Worm (Caenorhabditis elegans): Measurements from ENCODE around the gene C36C5.4.
A peak's percentile ranks its signal among the peaks of the same experiment; 100 is the strongest.

C36C5.4 gene

ce11 chrV:3132116-3132515, 34.2 kb upstream of the C36C5.4 start (continued):
- TF ChIP-seq egrh-3 (GFP tag; IDR thresholded peaks at IDR 0.05): peak; percentile 98

- peak; percentile 81 for TF ChIP-seq zfh-2 (GFP tag; conservative IDR thresholded peaks at IDR 0.05)
- no peak for TF ChIP-seq sea-2 (GFP tag; IDR thresholded peaks at IDR 0.05)
- peak; percentile 41; the same call in 1 of the 2 replicates for TF ChIP-seq egrh-3 (GFP tag; IDR thresholded peaks at IDR 0.05)
Measured at ce11 chrV:3133293-3133755, 33.0 kb upstream of the C36C5.4 start, which contains the start of gene F02C9.2. Gene F02C9.2 (plus strand): TSS chrV:3133705.

ce11 chrV:3138488-3138887, 27.9 kb upstream of the C36C5.4 start, which contains the start of the genes irld-3 and F02C9.1:
Gene irld-3 (minus strand): TSS chrV:3138588.
Gene F02C9.1 (plus strand): TSS chrV:3138703.
- TF ChIP-seq ztf-22 (GFP tag; optimal IDR thresholded peaks at IDR 0.05) (no peak), egl-44 (GFP tag; IDR thresholded peaks at IDR 0.05) (no peak), T26A5.8 (tag; optimal IDR thresholded peaks at IDR 0.05) (no peak), lsy-27 (tag; optimal IDR thresholded peaks at IDR 0.05; ENCODE audit: borderline replicate concordance, insufficient read depth) (no peak), lin-40 (tag; optimal IDR thresholded peaks at IDR 0.05) (no peak), F10E7.11 (tag; optimal IDR thresholded peaks at IDR 0.05) (no peak), efl-1 (GFP tag; optimal IDR thresholded peaks at IDR 0.05) (no peak), rec-8 (tag; optimal IDR thresholded peaks at IDR 0.05) (no peak), snpc-3.4 (tag; optimal IDR thresholded peaks at IDR 0.05) (no peak), let-526 (GFP tag; IDR thresholded peaks at IDR 0.05) (no peak), chd-7 (tag; optimal IDR thresholded peaks at IDR 0.05) (no peak), die-1 (tag; optimal IDR thresholded peaks at IDR 0.05) (no peak), nhr-90 (tag; optimal IDR thresholded peaks at IDR 0.05) (no peak), attf-3 (GFP tag; conservative IDR thresholded peaks at IDR 0.05) (no peak)

- TF ChIP-seq unc-62 (GFP tag; optimal IDR thresholded peaks at IDR 0.05) (no peak), let-526 (GFP tag; IDR thresholded peaks at IDR 0.05) (no peak), ceh-27 (GFP tag; optimal IDR thresholded peaks at IDR 0.05) (no peak), zfh-2 (GFP tag; conservative IDR thresholded peaks at IDR 0.05) (no peak)
Measured at ce11 chrV:3141190-3141589, 25.2 kb upstream of the C36C5.4 start, which contains the start of gene srab-9. Gene srab-9 (minus strand): TSS chrV:3141290.

ce11 chrV:3144494-3144893, 21.9 kb upstream of the C36C5.4 start, which contains the start of gene srab-10:
Gene srab-10 (minus strand): TSS chrV:3144594.
- no peak for TF ChIP-seq aptf-2 (GFP tag; conservative IDR thresholded peaks at IDR 0.05)
- TF ChIP-seq lir-1 (GFP tag; conservative IDR thresholded peaks at IDR 0.05): no peak
- no peak for TF ChIP-seq unc-62 (GFP tag; optimal IDR thresholded peaks at IDR 0.05)
- no peak for TF ChIP-seq T07F8.4 (tag; optimal IDR thresholded peaks at IDR 0.05)
- TF ChIP-seq hrde-1 (tag; optimal IDR thresholded peaks at IDR 0.05; ENCODE audit: borderline replicate concordance): no peak
- TF ChIP-seq ZK185.1 (tag; optimal IDR thresholded peaks at IDR 0.05; ENCODE audit: poor library complexity, severe bottlenecking): no peak
- TF ChIP-seq pbrm-1 (GFP tag; IDR thresholded peaks at IDR 0.05): no peak
- no peak for TF ChIP-seq nfyb-1 (GFP tag; IDR thresholded peaks at IDR 0.05)

ce11 chrV:3145241-3145640, 21.1 kb upstream of the C36C5.4 start:
- TF ChIP-seq nhr-27 (tag; optimal IDR thresholded peaks at IDR 0.05) (no peak), egrh-3 (GFP tag; IDR thresholded peaks at IDR 0.05) (peak; percentile 81; the same call in 1 of the 2 replicates), F52B5.7 (tag; optimal IDR thresholded peaks at IDR 0.05) (no peak), B0261.1 (tag; optimal IDR thresholded peaks at IDR 0.05) (no peak), zim-3 (tag; optimal IDR thresholded peaks at IDR 0.05) (no peak), zfh-2 (GFP tag; conservative IDR thresholded peaks at IDR 0.05) (peak; percentile 87)

Measured in whole organism, young adult.